Fruit fly (Drosophila melanogaster): ENCODE measurements around the gene Mgat4a.

- TF ChIP-seq Rel (GFP tag; optimal IDR thresholded peaks at IDR 0.05) (no peak), Rel (tag; optimal IDR thresholded peaks at IDR 0.05) (no peak), dl (GFP tag; optimal IDR thresholded peaks at IDR 0.05; ENCODE audit: insufficient read depth in 1 of 2, partially characterized antibody in 2 of 2) (peak; percentile 76 to 85), Sp1 (GFP tag; optimal IDR thresholded peaks at IDR 0.05) (peak; percentile 22), fru (GFP tag; optimal IDR thresholded peaks at IDR 0.05) (peak; percentile 57), Hr83 (GFP tag; optimal IDR thresholded peaks at IDR 0.05; ENCODE audit: poor library complexity, severe bottlenecking) (peak; percentile 35), HLH106 (tag; optimal IDR thresholded peaks at IDR 0.05) (no peak), CG32264 (GFP tag; optimal IDR thresholded peaks at IDR 0.05) (no peak), pan (optimal IDR thresholded peaks at IDR 0.05) (no peak), psq (GFP tag; optimal IDR thresholded peaks at IDR 0.05) (no peak), h (GFP tag; optimal IDR thresholded peaks at IDR 0.05) (peak; percentile 34)
Observed at dm6 chr3L:14759984-14760626, 1.7 kb upstream of the Mgat4a start.
